Fruit fly (Drosophila melanogaster): ENCODE results near the gene slgA.

The slgA gene

DNA sequence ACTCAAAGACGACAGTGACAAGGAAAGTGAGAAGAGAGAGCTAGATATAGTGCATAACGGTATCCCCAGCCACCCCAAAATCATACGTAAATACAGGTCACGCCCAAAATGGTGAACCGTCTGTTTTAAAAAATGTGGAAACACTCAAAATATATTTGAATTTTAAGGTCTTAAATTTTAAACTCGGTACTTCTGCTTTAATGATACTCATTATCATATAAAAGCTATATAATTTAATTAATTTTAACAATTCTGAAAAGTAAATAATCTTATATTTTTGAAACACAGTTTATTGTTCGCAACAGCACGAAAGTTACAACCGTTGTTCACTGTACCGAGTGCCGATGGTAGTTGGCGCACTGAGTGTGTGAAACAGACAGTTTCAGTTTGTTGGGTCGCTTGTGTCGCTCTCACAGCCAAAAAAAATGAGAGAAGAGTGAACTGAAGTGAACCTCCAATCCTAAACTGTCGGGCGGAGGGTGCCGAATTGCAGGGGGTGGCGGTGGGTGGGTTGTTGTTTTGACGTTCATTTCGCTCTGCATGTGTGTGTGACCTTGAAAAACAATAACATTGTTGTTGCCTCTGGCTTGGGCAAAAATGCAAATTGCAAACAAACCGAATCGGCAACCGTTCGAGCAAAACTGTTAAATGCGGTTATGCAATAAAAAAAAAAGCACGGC, 7.4 kb upstream of the slgA start (continued):
- no peak for TF ChIP-seq CG9876 (GFP tag; optimal IDR thresholded peaks at IDR 0.05)
- no peak for TF ChIP-seq fru (optimal IDR thresholded peaks at IDR 0.05)
- TF ChIP-seq CG11723 (GFP tag; optimal IDR thresholded peaks at IDR 0.05), result peak; percentile 82
- TF ChIP-seq scrt (GFP tag; optimal IDR thresholded peaks at IDR 0.05), result peak; percentile 90
- TF ChIP-seq Opbp (GFP tag; IDR thresholded peaks at IDR 0.05; ENCODE audit: partially characterized antibody), result no peak
- peak; percentile 94 for TF ChIP-seq Dek (tag; optimal IDR thresholded peaks at IDR 0.05)
- TF ChIP-seq tio (GFP tag; optimal IDR thresholded peaks at IDR 0.05), result peak; percentile 91
- peak; percentile 93 for TF ChIP-seq Ets65A (GFP tag)
- TF ChIP-seq tap (tag; optimal IDR thresholded peaks at IDR 0.05), result peak; percentile 91
- TF ChIP-seq CG3065 (GFP tag; optimal IDR thresholded peaks at IDR 0.05), result peak; percentile 69
- TF ChIP-seq CG31365 (tag; optimal IDR thresholded peaks at IDR 0.05), result peak; percentile 37
- TF ChIP-seq Mrtf (GFP tag; IDR thresholded peaks at IDR 0.05), result peak; percentile 74
- TF ChIP-seq ATbp (GFP tag; optimal IDR thresholded peaks at IDR 0.05), result peak; percentile 92
- peak; percentile 93 for TF ChIP-seq BtbVII (GFP tag; optimal IDR thresholded peaks at IDR 0.05)
- TF ChIP-seq CG4404 (GFP tag; IDR thresholded peaks at IDR 0.05), result peak; percentile 84
- no peak for TF ChIP-seq NK7.1 (GFP tag; optimal IDR thresholded peaks at IDR 0.05)
- TF ChIP-seq Aef1 (GFP tag; IDR thresholded peaks at IDR 0.05), result peak; percentile 89
- TF ChIP-seq h (optimal IDR thresholded peaks at IDR 0.05), result no peak
- TF ChIP-seq CG12071 (GFP tag; optimal IDR thresholded peaks at IDR 0.05), result peak; percentile 77
- no peak for TF ChIP-seq Mes4 (GFP tag; optimal IDR thresholded peaks at IDR 0.05)
- peak in 1 of 2 experiments; percentile 85 for TF ChIP-seq Hr78 (GFP tag; optimal IDR thresholded peaks at IDR 0.05)
- TF ChIP-seq Sry-δ (GFP tag; optimal IDR thresholded peaks at IDR 0.05), result no peak
- peak; percentile 63 for TF ChIP-seq CG7928 (GFP tag; optimal IDR thresholded peaks at IDR 0.05)
- peak; percentile 74; the same call in 1 of the 2 replicates for TF ChIP-seq CG11085 (GFP tag; IDR thresholded peaks at IDR 0.05)
- peak; percentile 87 for TF ChIP-seq CG1529 (GFP tag; optimal IDR thresholded peaks at IDR 0.05)
- no peak for TF ChIP-seq stwl (tag; optimal IDR thresholded peaks at IDR 0.05)
- peak; percentile 94 for TF ChIP-seq CG17361 (GFP tag; IDR thresholded peaks at IDR 0.05)
- peak; percentile 88 for TF ChIP-seq Asciz (GFP tag; optimal IDR thresholded peaks at IDR 0.05)
- TF ChIP-seq CG10979 (tag; optimal IDR thresholded peaks at IDR 0.05), result peak; percentile 92
- TF ChIP-seq nmo (GFP tag; optimal IDR thresholded peaks at IDR 0.05), result peak; percentile 95
- no peak for TF ChIP-seq CG16813 (GFP tag; IDR thresholded peaks at IDR 0.05; ENCODE audit: partially characterized antibody)
- TF ChIP-seq Taf1 (GFP tag; IDR thresholded peaks at IDR 0.05), result peak; percentile 71
- TF ChIP-seq Deaf1 (tag; optimal IDR thresholded peaks at IDR 0.05), result peak; percentile 78
- TF ChIP-seq bigmax (GFP tag; optimal IDR thresholded peaks at IDR 0.05), result peak; percentile 25
- peak; percentile 82 for TF ChIP-seq CG14441 (GFP tag; IDR thresholded peaks at IDR 0.05)
- peak; percentile 61 for TF ChIP-seq CG5245 (GFP tag; optimal IDR thresholded peaks at IDR 0.05)
- TF ChIP-seq CG3838 (GFP tag; optimal IDR thresholded peaks at IDR 0.05), result no peak
- no peak for TF ChIP-seq CG10565 (GFP tag; optimal IDR thresholded peaks at IDR 0.05)
- TF ChIP-seq lab (GFP tag; optimal IDR thresholded peaks at IDR 0.05), result peak; percentile 97
- peak; percentile 97 for TF ChIP-seq Fer1 (GFP tag; optimal IDR thresholded peaks at IDR 0.05)
- peak; percentile 35 for TF ChIP-seq maf-S (GFP tag; optimal IDR thresholded peaks at IDR 0.05)
- TF ChIP-seq Rx (GFP tag; IDR thresholded peaks at IDR 0.05), result no peak; the same call in none of the 2 replicates
- peak; percentile 47 for TF ChIP-seq mirr (GFP tag; optimal IDR thresholded peaks at IDR 0.05)
- peak; percentile 45 to 90 for TF ChIP-seq dpn (GFP tag; optimal IDR thresholded peaks at IDR 0.05)
- TF ChIP-seq CG42726 (GFP tag; IDR thresholded peaks at IDR 0.05; ENCODE audit: partially characterized antibody), result 0 out of 2 replicates have a peak, but pooled peaks have one; percentile 12
- peak; percentile 93 for TF ChIP-seq PHDP (tag; optimal IDR thresholded peaks at IDR 0.05)
- TF ChIP-seq CG2202 (tag; optimal IDR thresholded peaks at IDR 0.05), result peak; percentile 78
- peak; percentile 67; the same call in 1 of the 2 replicates for TF ChIP-seq MBD-R2 (GFP tag; IDR thresholded peaks at IDR 0.05)
- peak; percentile 87 for TF ChIP-seq az2 (GFP tag; optimal IDR thresholded peaks at IDR 0.05)
- TF ChIP-seq Elba2 (GFP tag; optimal IDR thresholded peaks at IDR 0.05), result no peak

Measured in whole organism, embryonic.